Fruit fly (Drosophila melanogaster): ENCODE results near the gene Pdp1.

Gene Pdp1

DNA sequence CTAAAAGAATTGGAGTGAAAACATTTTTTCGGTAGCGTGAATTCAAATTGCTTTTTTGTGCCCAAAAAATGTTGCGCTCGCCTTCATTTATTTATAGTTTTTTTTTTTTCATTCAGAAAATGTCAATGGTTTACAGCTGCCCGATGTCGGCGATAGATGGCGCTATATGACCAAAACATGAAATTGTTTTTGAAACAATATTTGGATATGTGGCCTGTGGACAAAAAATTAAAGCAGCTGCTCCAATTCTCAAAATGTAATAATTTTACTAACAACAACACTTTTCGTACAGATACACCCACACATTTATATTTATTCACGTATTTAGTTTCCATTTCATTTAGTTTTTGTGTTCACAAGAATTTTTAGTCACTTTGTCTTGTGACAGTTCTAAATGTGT is 29.4 kb downstream of the Pdp1 start (continued):
- TF ChIP-seq ind (GFP tag; optimal IDR thresholded peaks at IDR 0.05) (no peak), cato (GFP tag; optimal IDR thresholded peaks at IDR 0.05; ENCODE audit: borderline replicate concordance) (no peak)

DNA sequence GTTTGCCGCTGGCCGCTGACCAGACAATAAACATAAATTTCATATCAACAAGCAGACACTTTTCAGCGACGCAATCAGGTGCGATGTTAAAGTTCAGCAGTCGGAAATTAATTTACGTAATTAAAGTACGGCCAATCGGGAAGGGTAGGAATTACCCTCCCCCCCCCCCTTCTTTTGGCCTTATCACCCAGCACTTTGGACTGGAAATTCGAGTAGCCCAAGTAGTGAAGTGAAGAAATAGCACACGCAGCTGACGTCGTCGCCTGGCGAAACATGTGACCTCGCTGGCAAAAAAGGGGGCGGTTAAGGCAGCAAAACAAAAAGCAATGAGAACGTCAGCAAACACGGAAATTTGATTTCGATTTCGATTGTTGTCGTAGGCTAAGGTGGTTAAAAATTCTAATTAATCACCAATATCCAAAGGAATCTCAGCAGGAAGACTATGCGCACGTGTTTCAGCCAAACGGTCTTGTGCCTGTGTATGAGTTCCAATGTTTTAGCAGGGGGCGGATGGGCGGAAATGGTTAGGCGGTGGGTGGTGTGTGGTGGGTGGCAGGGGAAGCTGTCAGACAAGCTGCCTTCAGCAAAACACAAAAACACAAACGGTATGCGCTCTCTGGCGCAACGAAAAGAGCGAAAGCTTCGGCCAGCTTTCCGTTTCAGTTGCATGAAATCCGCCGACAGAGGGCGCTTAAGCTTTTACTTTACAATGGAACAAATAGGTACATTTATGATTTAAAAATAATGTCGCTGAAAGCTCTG is 30.4 kb downstream of the Pdp1 start:
- TF ChIP-seq CG13287 (GFP tag; IDR thresholded peaks at IDR 0.05; ENCODE audit: partially characterized antibody): peak; percentile 47; the same call in 1 of the 2 replicates
- peak; percentile 26 for TF ChIP-seq CG11504 (tag; optimal IDR thresholded peaks at IDR 0.05)
- TF ChIP-seq CG6854 (GFP tag; optimal IDR thresholded peaks at IDR 0.05): peak; percentile 13
- peak; percentile 90 for TF ChIP-seq sr (GFP tag; IDR thresholded peaks at IDR 0.05)
- TF ChIP-seq CG3281 (GFP tag; optimal IDR thresholded peaks at IDR 0.05): peak; percentile 20
- 0 out of 2 replicates have a peak, but pooled peaks have one; percentile 6 for TF ChIP-seq ato (GFP tag; IDR thresholded peaks at IDR 0.05; ENCODE audit: partially characterized antibody)
- TF ChIP-seq CG18619 (GFP tag; optimal IDR thresholded peaks at IDR 0.05): no peak
- no peak for TF ChIP-seq Opbp (GFP tag; IDR thresholded peaks at IDR 0.05; ENCODE audit: partially characterized antibody)
- TF ChIP-seq CG12769 (tag; optimal IDR thresholded peaks at IDR 0.05): peak; percentile 75
- TF ChIP-seq Adf1 (GFP tag; IDR thresholded peaks at IDR 0.05): peak; percentile 56; the same call in 1 of the 2 replicates
- peak; percentile 56 for TF ChIP-seq nerfin-1 (tag; optimal IDR thresholded peaks at IDR 0.05)
- no peak for TF ChIP-seq Doc2 (GFP tag; IDR thresholded peaks at IDR 0.05)
- no peak for TF ChIP-seq CG9609 (GFP tag; optimal IDR thresholded peaks at IDR 0.05)
- TF ChIP-seq CG14441 (GFP tag; IDR thresholded peaks at IDR 0.05): peak; percentile 6; the same call in 1 of the 2 replicates
- TF ChIP-seq CG17912 (GFP tag; optimal IDR thresholded peaks at IDR 0.05): peak; percentile 61
- peak; percentile 37 for TF ChIP-seq Fer3 (tag; optimal IDR thresholded peaks at IDR 0.05)
- peak; percentile 42 for TF ChIP-seq CG7987 (GFP tag; optimal IDR thresholded peaks at IDR 0.05)
- peak; percentile 7 for TF ChIP-seq Hmr (GFP tag; optimal IDR thresholded peaks at IDR 0.05)
- TF ChIP-seq Sox102F (GFP tag; optimal IDR thresholded peaks at IDR 0.05): no peak
- TF ChIP-seq Drgx (GFP tag; IDR thresholded peaks at IDR 0.05): peak; percentile 67
- TF ChIP-seq lab (GFP tag; optimal IDR thresholded peaks at IDR 0.05): peak; percentile 72
- peak; percentile 26 for TF ChIP-seq CG13894 (tag; optimal IDR thresholded peaks at IDR 0.05)
- TF ChIP-seq cwo (GFP tag; optimal IDR thresholded peaks at IDR 0.05): peak; percentile 98
- no peak for TF ChIP-seq slou (GFP tag; optimal IDR thresholded peaks at IDR 0.05)
- TF ChIP-seq nau (GFP tag; optimal IDR thresholded peaks at IDR 0.05): peak; percentile 24
- peak; percentile 71 for TF ChIP-seq sd (tag; optimal IDR thresholded peaks at IDR 0.05)
- TF ChIP-seq crol (GFP tag; IDR thresholded peaks at IDR 0.05): peak; percentile 96
- TF ChIP-seq Blimp-1 (GFP tag; optimal IDR thresholded peaks at IDR 0.05): peak; percentile 19
- TF ChIP-seq B-H2 (GFP tag; optimal IDR thresholded peaks at IDR 0.05): no peak
- no peak for TF ChIP-seq tx (GFP tag; optimal IDR thresholded peaks at IDR 0.05)
- TF ChIP-seq fd64A (GFP tag; optimal IDR thresholded peaks at IDR 0.05): peak; percentile 40
- peak; percentile 55 for TF ChIP-seq pfk (GFP tag; optimal IDR thresholded peaks at IDR 0.05)
- TF ChIP-seq MTF-1 (GFP tag; optimal IDR thresholded peaks at IDR 0.05; ENCODE audit: borderline replicate concordance): peak; percentile 10
- no peak for TF ChIP-seq Gug (GFP tag; IDR thresholded peaks at IDR 0.05)
- TF ChIP-seq CG11247 (GFP tag; IDR thresholded peaks at IDR 0.05): peak; percentile 20; the same call in 1 of the 2 replicates
- peak; percentile 35 for TF ChIP-seq CG18599 (GFP tag; optimal IDR thresholded peaks at IDR 0.05)
- TF ChIP-seq ham (GFP tag; IDR thresholded peaks at IDR 0.05): 0 out of 2 replicates have a peak, but pooled peaks have one; percentile 5
- peak; percentile 22 for TF ChIP-seq Meics (GFP tag; optimal IDR thresholded peaks at IDR 0.05)
- peak; percentile 5 for TF ChIP-seq Nf-YC (tag; optimal IDR thresholded peaks at IDR 0.05)
- TF ChIP-seq vvl (GFP tag; IDR thresholded peaks at IDR 0.05): peak; percentile 62; the same call in 1 of the 2 replicates
- TF ChIP-seq sob (GFP tag; IDR thresholded peaks at IDR 0.05): peak; percentile 43; the same call in 1 of the 2 replicates
- peak; percentile 37 for TF ChIP-seq wek (GFP tag; optimal IDR thresholded peaks at IDR 0.05)
- TF ChIP-seq CG34422 (GFP tag; IDR thresholded peaks at IDR 0.05): peak; percentile 37; the same call in 1 of the 3 replicates
